Worm (Caenorhabditis elegans) whole organism, L4/young adult: ENCODE measurements around the gene fbxl-5.

ENCODE experiments used
- W03F9.2 ChIP-seq: fragments of 150-350 bp; optimal IDR thresholded peaks from 2 replicates; lab custom pipeline; 2014; ENCODE audit warnings: missing biosample characterization, missing genetic modification characterization
- dao-5 ChIP-seq: sonication (generic microtip); optimal IDR thresholded peaks from 2 replicates; lab custom pipeline; 2016; ENCODE audit warnings: missing genotype, missing genetic modification characterization, moderate library complexity, missing compliant biosample characterization
- him-1 ChIP-seq: sonication (generic microtip); optimal IDR thresholded peaks from 2 replicates; lab custom pipeline; 2016; ENCODE audit warnings: missing genotype, missing genetic modification reagents, missing genetic modification characterization, missing compliant biosample characterization

Gene fbxl-5

ce11 chrV:7728679-7729027 lies 14.1 kb upstream of the fbxl-5 start, which contains the start of gene Y97E10C.1:
Y97E10C.1 (plus strand) TSS chrV:7728879.
- no peak for TF ChIP-seq W03F9.2
- no peak for TF ChIP-seq him-1 (tag; lab: Kevin White, UChicago)
- TF ChIP-seq dao-5 (tag; lab: Kevin White, UChicago) = no peak

DNA sequence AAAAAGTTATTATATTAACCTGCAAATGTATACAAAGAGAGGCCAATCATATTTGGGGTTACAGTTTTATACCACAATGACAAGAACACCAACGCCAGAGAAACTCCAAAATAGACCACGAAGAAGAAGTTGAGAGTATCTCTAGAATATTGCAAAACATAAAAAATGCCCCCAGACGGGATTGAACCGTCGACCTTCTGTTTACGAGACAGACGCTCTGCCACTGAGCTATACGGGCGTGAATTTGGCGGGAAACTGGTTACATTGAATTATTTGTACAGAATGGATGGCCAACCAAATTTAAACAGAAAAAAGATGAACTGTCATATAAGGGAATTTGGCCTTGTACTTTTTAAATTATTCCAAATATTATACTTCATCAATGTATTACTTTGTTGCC lies 12.2 kb upstream of the fbxl-5 start:
- TF ChIP-seq dao-5 (tag; lab: Kevin White, UChicago) (no peak), W03F9.2 (no peak), him-1 (tag; lab: Kevin White, UChicago) (no peak)

- TF ChIP-seq dao-5 (tag; lab: Kevin White, UChicago) (no peak), W03F9.2 (no peak), him-1 (tag; lab: Kevin White, UChicago) (no peak)
Measured at ce11 chrV:7733240-7733765, 9.4 kb upstream of the fbxl-5 start.

DNA sequence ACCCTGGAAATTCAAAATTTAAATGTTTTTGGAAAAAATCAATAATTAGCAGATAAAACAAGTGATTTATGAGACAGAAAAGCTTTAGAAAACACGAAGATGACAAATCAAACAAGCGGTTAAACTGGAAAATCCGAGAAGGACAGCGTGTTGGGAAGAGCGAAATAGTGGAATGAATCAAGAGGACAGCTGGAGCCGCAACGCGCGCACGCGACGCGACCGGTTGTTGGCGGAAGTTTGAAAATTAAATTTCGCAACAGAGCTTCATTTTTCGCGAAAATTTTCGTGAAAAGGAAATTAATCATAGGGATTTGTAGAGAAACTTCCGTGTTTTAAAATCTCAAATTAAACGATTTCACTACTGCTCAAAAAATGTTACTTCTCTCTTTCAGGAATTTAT lies 7.8 kb upstream of the fbxl-5 start, which contains the start of gene clic-1:
clic-1 (minus strand) TSS at position 3 of the 400 bp plus-strand sequence.
- TF ChIP-seq dao-5 (tag; lab: Kevin White, UChicago) = no peak
- no peak for TF ChIP-seq W03F9.2
- TF ChIP-seq him-1 (tag; lab: Kevin White, UChicago) = peak; percentile 29

ce11 chrV:7735319-7735718 lies 7.4 kb upstream of the fbxl-5 start, which contains the start of gene srr-10:
srr-10 (plus strand) TSS chrV:7735619.
- TF ChIP-seq him-1 (tag; lab: Kevin White, UChicago) (no peak), W03F9.2 (no peak), dao-5 (tag; lab: Kevin White, UChicago) (no peak)

ce11 chrV:7737710-7738109 lies 5.0 kb upstream of the fbxl-5 start, which contains the start of gene srr-9:
srr-9 (plus strand) TSS chrV:7738010.
- no peak for TF ChIP-seq dao-5 (tag; lab: Kevin White, UChicago)
- TF ChIP-seq him-1 (tag; lab: Kevin White, UChicago) = no peak
- TF ChIP-seq W03F9.2 = no peak

ce11 chrV:7739949-7740348 lies 2.8 kb upstream of the fbxl-5 start:
- TF ChIP-seq dao-5 (tag; lab: Kevin White, UChicago) (no peak), him-1 (tag; lab: Kevin White, UChicago) (no peak), W03F9.2 (no peak)

DNA sequence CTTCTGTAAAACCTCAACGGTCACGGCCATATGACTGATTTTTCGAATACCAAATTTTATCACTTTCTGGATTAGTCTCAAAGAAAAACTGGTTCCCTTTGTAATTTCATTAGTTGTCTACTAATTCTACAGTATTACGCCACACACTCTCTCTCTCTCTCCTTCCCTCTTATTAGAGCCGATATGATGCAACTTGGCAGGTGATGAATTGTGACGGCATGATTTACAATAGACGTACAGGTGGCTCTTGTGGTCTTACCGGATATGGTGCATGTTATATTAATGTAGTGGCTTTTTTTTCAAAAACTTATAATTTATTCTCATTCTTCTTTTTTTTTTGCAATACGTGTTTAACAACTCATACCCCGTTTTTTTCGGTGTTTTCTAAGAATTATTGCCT lies 791 bp upstream of the fbxl-5 start:
- TF ChIP-seq dao-5 (tag; lab: Kevin White, UChicago) (no peak), W03F9.2 (no peak), him-1 (tag; lab: Kevin White, UChicago) (no peak)

- TF ChIP-seq W03F9.2 (no peak), him-1 (tag; lab: Kevin White, UChicago) (no peak), dao-5 (tag; lab: Kevin White, UChicago) (no peak)
Measured at ce11 chrV:7744068-7744467, 1.4 kb downstream of the fbxl-5 start.

ce11 chrV:7745386-7745785 lies 2.7 kb downstream of the fbxl-5 start:
- TF ChIP-seq W03F9.2 (no peak), him-1 (tag; lab: Kevin White, UChicago) (no peak), dao-5 (tag; lab: Kevin White, UChicago) (no peak)

- TF ChIP-seq him-1 (tag; lab: Kevin White, UChicago) (no peak), dao-5 (tag; lab: Kevin White, UChicago) (no peak), W03F9.2 (no peak)
Measured at ce11 chrV:7745903-7746302, 3.2 kb downstream of the fbxl-5 start.

DNA sequence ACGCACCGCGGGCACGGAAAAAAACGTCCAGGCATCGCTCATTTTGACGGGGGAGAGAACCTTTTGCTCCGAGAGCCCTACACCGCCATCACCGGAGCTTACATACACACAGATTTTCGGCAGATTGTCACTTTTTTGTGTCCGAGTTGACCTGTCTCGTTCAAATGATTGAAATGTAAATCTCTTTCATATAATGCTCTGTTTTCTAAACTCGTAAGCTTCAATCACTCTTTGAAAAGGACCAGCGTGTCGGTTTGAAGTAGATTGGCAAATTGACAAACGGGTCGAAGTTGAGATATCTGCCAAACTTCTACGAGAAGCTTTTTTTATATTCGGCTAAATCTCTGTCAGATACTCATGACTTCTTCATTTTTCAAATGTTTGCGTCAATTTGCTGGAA lies 4.4 kb downstream of the fbxl-5 start:
- TF ChIP-seq W03F9.2 (no peak), him-1 (tag; lab: Kevin White, UChicago) (no peak), dao-5 (tag; lab: Kevin White, UChicago) (no peak)

DNA sequence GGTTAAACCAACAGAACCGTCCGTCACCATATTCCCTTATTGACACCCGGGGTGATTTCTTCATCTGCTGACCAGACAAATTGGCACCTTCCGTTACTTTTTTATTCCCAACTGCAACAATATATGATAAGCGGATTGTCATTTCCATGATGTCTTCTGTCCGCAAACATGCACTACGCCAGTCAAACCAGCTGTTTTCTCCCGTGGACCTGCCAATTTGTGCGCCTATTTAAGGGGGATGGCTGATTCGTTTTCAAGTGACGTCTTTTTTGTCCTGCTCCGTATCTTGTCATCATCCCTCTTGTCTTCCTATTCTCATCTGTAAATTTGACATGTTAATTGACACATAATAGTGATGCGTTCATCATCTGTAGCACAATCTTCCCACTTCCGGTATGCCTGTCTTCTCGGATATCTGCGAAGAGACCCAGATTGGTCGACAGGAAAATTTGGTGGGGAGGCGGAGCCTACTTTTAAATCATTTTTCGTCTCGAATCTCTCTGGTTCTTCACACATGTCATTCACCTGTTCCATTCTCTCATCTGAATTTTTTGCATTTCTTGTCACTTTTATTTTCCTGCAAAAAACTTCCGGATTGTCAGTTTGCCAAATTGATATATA lies 5.4 kb downstream of the fbxl-5 start:
- TF ChIP-seq him-1 (tag; lab: Kevin White, UChicago) = no peak
- no peak for TF ChIP-seq W03F9.2
- TF ChIP-seq dao-5 (tag; lab: Kevin White, UChicago) = no peak

ce11 chrV:7749708-7750107 lies 7.0 kb downstream of the fbxl-5 start:
- no peak for TF ChIP-seq W03F9.2
- no peak for TF ChIP-seq dao-5 (tag; lab: Kevin White, UChicago)
- TF ChIP-seq him-1 (tag; lab: Kevin White, UChicago) = no peak

- no peak for TF ChIP-seq W03F9.2
- no peak for TF ChIP-seq dao-5 (tag; lab: Kevin White, UChicago)
- no peak for TF ChIP-seq him-1 (tag; lab: Kevin White, UChicago)
Measured at ce11 chrV:7754557-7754956, 11.8 kb downstream of the fbxl-5 start, which contains the start of gene T05B11.4. T05B11.4 (minus strand) TSS chrV:7754657.
